Worm (Caenorhabditis elegans): ENCODE measurements around the gene R04D3.2.
A peak's percentile ranks its signal among the peaks of the same experiment; 100 is the strongest.

Gene R04D3.2

DNA sequence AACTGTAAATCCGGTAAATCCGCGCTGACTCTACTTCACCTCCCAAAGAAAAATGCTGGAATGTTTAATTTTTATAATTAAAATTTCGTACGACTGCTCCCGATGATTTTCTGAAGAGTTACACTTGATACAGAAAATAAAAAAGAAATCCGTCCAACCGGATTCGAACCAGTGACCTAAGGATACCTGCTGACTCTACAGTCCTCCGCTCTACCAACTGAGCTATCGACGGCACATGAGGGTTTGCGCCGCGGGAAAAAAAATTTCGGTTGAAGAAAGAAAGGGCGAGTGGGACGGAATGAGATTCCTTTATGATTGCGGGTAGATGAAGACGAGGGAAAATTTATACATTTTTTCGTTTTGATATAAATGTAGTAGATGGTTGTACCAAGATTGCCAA lies 1.8 kb downstream of the R04D3.2 start (continued):
- TF ChIP-seq ceh-32 (tag; optimal IDR thresholded peaks at IDR 0.05; ENCODE audit: poor library complexity) (no peak), daf-19 (GFP tag; conservative IDR thresholded peaks at IDR 0.05) (no peak), ceh-28 (tag; optimal IDR thresholded peaks at IDR 0.05) (no peak), dmd-9 (GFP tag; IDR thresholded peaks at IDR 0.05) (no peak), ceh-44 (GFP tag; IDR thresholded peaks at IDR 0.05) (no peak), F37D6.2 (tag; optimal IDR thresholded peaks at IDR 0.05) (no peak), lin-1 (GFP tag; IDR thresholded peaks at IDR 0.05) (no peak), hlh-30 (tag; optimal IDR thresholded peaks at IDR 0.05; ENCODE audit: insufficient read depth) (no peak), daf-8 (GFP tag; IDR thresholded peaks at IDR 0.05) (no peak), nhr-41 (GFP tag; IDR thresholded peaks at IDR 0.05) (no peak), sdz-12 (GFP tag; optimal IDR thresholded peaks at IDR 0.05) (no peak), lin-38 (GFP tag; IDR thresholded peaks at IDR 0.05) (no peak), lin-13 (GFP tag; optimal IDR thresholded peaks at IDR 0.05) (no peak), ces-1 (GFP tag; optimal IDR thresholded peaks at IDR 0.05) (no peak), fkh-10 (GFP tag; optimal IDR thresholded peaks at IDR 0.05) (no peak), fos-1 (tag; optimal IDR thresholded peaks at IDR 0.05) (no peak), zfp-3 (GFP tag; conservative IDR thresholded peaks at IDR 0.05) (0 out of 2 replicates have a peak, but pooled peaks have one; percentile 23), arid-1 (GFP tag; conservative IDR thresholded peaks at IDR 0.05) (no peak), daf-12 (tag; optimal IDR thresholded peaks at IDR 0.05) (no peak), snpc-1.2 (GFP tag; IDR thresholded peaks at IDR 0.05) (0 out of 2 replicates have a peak, but pooled peaks have one; percentile 37), mdl-1 (tag; optimal IDR thresholded peaks at IDR 0.05) (no peak), madf-5 (GFP tag; IDR thresholded peaks at IDR 0.05) (peak in 1 of 2 experiments; percentile 58; a peak in 1 of 4 replicates), Y105C5A.15 (GFP tag; IDR thresholded peaks at IDR 0.05) (0 out of 2 replicates have a peak, but pooled peaks have one; percentile 37), dmd-6 (GFP tag; IDR thresholded peaks at IDR 0.05) (peak; percentile 17; the same call in 1 of the 2 replicates), aly-2 (tag; optimal IDR thresholded peaks at IDR 0.05) (no peak), aha-1 (tag) (no peak), attf-4 (tag; optimal IDR thresholded peaks at IDR 0.05) (no peak), madf-9 (GFP tag; conservative IDR thresholded peaks at IDR 0.05) (no peak), mep-1 (tag; optimal IDR thresholded peaks at IDR 0.05) (no peak), zip-11 (GFP tag; IDR thresholded peaks at IDR 0.05) (no peak), nhr-6 (tag; optimal IDR thresholded peaks at IDR 0.05) (no peak), ctbp-1 (GFP tag; IDR thresholded peaks at IDR 0.05) (no peak), daf-16 (GFP tag; optimal IDR thresholded peaks at IDR 0.05) (peak in 1 of 2 experiments; percentile 52), daf-16 (tag; optimal IDR thresholded peaks at IDR 0.05) (peak; percentile 17), unc-130 (GFP tag; optimal IDR thresholded peaks at IDR 0.05) (no peak), dve-1 (tag; optimal IDR thresholded peaks at IDR 0.05; ENCODE audit: insufficient read depth) (no peak), unc-62 (GFP tag; optimal IDR thresholded peaks at IDR 0.05 in 1 of 2) (no peak), unc-62 (tag; optimal IDR thresholded peaks at IDR 0.05) (no peak), skn-1 (tag; optimal IDR thresholded peaks at IDR 0.05) (no peak), hif-1 (tag; optimal IDR thresholded peaks at IDR 0.05) (no peak), spr-3 (GFP tag; optimal IDR thresholded peaks at IDR 0.05) (no peak), lin-39 (tag; optimal IDR thresholded peaks at IDR 0.05) (no peak), F26F4.8 (GFP tag; conservative IDR thresholded peaks at IDR 0.05) (peak; percentile 72; the same call in 1 of the 2 replicates), mdt-29 (GFP tag; IDR thresholded peaks at IDR 0.05) (no peak), ZK337.2 (GFP tag; IDR thresholded peaks at IDR 0.05) (no peak), lin-15B (tag; optimal IDR thresholded peaks at IDR 0.05) (no peak), hmg-1.1 (GFP tag; IDR thresholded peaks at IDR 0.05) (peak; percentile 15; the same call in 1 of the 2 replicates), lir-3 (tag; optimal IDR thresholded peaks at IDR 0.05) (no peak), nhr-42 (GFP tag; IDR thresholded peaks at IDR 0.05) (0 out of 2 replicates have a peak, but pooled peaks have one; percentile 13), cey-2 (tag; optimal IDR thresholded peaks at IDR 0.05; ENCODE audit: borderline replicate concordance, insufficient read depth) (no peak), T20F7.1 (GFP tag; optimal IDR thresholded peaks at IDR 0.05) (no peak)
